Worm (Caenorhabditis elegans) whole organism, midembryonic: Measurements from ENCODE around the gene slc-28.1.

Experiments
- klf-2 ChIP-seq: fragments of 200-800 bp; sonication (Bioruptor generic); conservative IDR thresholded peaks from 2 replicates; pipeline ENCODE4 v1.3.6; 2022; ENCODE audit warnings: missing genetic modification reagents, missing genetic modification characterization, missing compliant biosample characterization
- ref-1 ChIP-seq: fragments of 200-800 bp; sonication (Bioruptor generic); conservative IDR thresholded peaks from 2 replicates; pipeline ENCODE4 v1.3.6; 2022; ENCODE audit warnings: missing genetic modification reagents, missing genetic modification characterization, missing compliant biosample characterization

DNA sequence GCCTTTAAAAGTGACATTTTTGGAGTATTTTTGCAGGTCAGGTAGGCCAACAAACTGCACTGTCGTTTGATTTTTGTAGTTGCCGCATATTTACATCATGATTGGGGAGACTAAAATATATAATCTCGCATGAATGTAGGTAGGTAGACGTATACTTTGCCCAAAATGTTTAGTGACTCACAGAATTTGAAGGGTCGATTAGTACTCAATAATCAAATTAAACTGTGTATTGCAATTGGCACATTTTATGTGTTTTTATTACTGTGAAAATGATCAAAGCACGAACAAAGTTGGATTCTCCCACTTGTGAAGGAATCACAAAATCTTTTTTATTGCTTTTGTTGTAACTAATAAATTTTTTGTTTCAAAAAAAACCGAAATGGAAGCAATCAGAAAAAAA, 33.3 kb downstream of the slc-28.1 start, which contains the start of gene C07G3.15:
- TF ChIP-seq ref-1 (GFP tag; lab: Robert Waterston, UW) = no peak
- no peak for TF ChIP-seq klf-2 (GFP tag; lab: Robert Waterston, UW)
